Worm (Caenorhabditis elegans): ENCODE measurements around the gene nlp-52.

DNA sequence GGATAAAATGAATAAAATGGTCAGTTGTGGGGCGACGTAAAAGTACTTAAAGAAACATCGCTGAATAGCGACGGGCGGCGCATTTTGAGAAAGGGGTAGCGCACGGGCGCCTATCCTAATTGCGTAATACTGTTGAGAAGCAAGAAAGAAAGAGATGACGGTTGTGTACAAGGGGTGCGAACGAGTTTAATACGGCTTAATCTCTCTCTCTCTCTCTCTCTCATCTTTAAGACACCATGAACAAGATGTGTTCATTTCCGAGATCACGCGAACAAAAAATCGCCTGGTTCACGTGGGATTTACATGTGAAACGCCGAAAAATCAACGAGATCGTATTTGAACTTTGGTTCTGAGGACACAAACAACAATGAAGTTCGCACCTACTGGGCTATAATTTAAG, 1.9 kb upstream of the nlp-52 start:
- TF ChIP-seq him-1 (tag; optimal IDR thresholded peaks at IDR 0.05) (no peak), W03F9.2 (tag; optimal IDR thresholded peaks at IDR 0.05) (no peak)

Measured in whole organism, L4/young adult.